Fruit fly (Drosophila melanogaster) whole organism, embryonic: ENCODE results near the gene beat-IIa.

ENCODE experiments used
- Abd-B ChIP-seq: fragments of 200-800 bp; sonication (Bioruptor generic); optimal IDR thresholded peaks from 2 replicates; lab custom pipeline; 2018; ENCODE audit warnings: missing biosample characterization, mild to moderate bottlenecking, missing genetic modification characterization, moderate library complexity
- Blimp-1 ChIP-seq: fragments of 200-800 bp; sonication (Bioruptor generic); optimal IDR thresholded peaks from 3 replicates; lab custom pipeline; 2018; ENCODE audit warnings: missing biosample characterization, missing genetic modification characterization, mild to moderate bottlenecking, moderate library complexity, missing genetic modification reagents
- BtbVII ChIP-seq: fragments of 200-800 bp; sonication (Bioruptor generic); optimal IDR thresholded peaks from 3 replicates; lab custom pipeline; 2017; ENCODE audit warnings: missing biosample characterization, mild to moderate bottlenecking, missing genetic modification characterization
- CG10543 ChIP-seq: fragments of 200-800 bp; sonication (Bioruptor generic); optimal IDR thresholded peaks from 3 replicates; lab custom pipeline; 2017; ENCODE audit warnings: missing biosample characterization, mild to moderate bottlenecking, missing genetic modification characterization, moderate library complexity
- CG10565 ChIP-seq: fragments of 200-800 bp; sonication (Bioruptor generic); optimal IDR thresholded peaks from 3 replicates; lab custom pipeline; 2016; ENCODE audit warnings: missing biosample characterization, mild to moderate bottlenecking, missing genetic modification characterization
- CG11093 ChIP-seq: fragments of 200-800 bp; sonication (Bioruptor generic); IDR thresholded peaks from 3 replicates; pipeline ENCODE4 v1.3.6; 2022; ENCODE audit warnings: missing biosample characterization, missing genetic modification characterization
- CG11247 ChIP-seq: fragments of 200-800 bp; sonication (Bioruptor generic); IDR thresholded peaks from 2 replicates; pipeline ENCODE4 v1.3.6; 2022; ENCODE audit warnings: missing biosample characterization, missing genetic modification characterization
- CG11560 ChIP-seq: fragments of 200-800 bp; sonication (Bioruptor generic); IDR thresholded peaks from 3 replicates; pipeline ENCODE4 v1.3.6; 2022; ENCODE audit warnings: missing biosample characterization, missing genetic modification characterization
- CG11695 ChIP-seq: fragments of 200-800 bp; sonication (Bioruptor generic); IDR thresholded peaks from 3 replicates; pipeline ENCODE4 v1.3.6; 2022; ENCODE audit warnings: missing biosample characterization, missing genetic modification characterization
- CG12104 ChIP-seq: fragments of 200-800 bp; sonication (Bioruptor generic); optimal IDR thresholded peaks from 3 replicates; lab custom pipeline; 2016; ENCODE audit warnings: missing biosample characterization, missing genetic modification characterization
- CG14667 ChIP-seq: fragments of 200-800 bp; sonication (Bioruptor generic); IDR thresholded peaks from 2 replicates; pipeline ENCODE4 v1.3.6; 2022; ENCODE audit warnings: missing biosample characterization, missing genetic modification characterization
- CG2712 ChIP-seq: fragments of 200-800 bp; optimal IDR thresholded peaks from 3 replicates; lab custom pipeline; 2019; ENCODE audit warnings: missing biosample characterization, mild to moderate bottlenecking, missing genetic modification characterization, moderate library complexity
- CG30020 ChIP-seq: fragments of 200-800 bp; optimal IDR thresholded peaks from 2 replicates; lab custom pipeline; 2019; ENCODE audit warnings: missing biosample characterization, mild to moderate bottlenecking, missing genetic modification characterization, moderate library complexity
- CG31224 ChIP-seq: fragments of 200-800 bp; sonication (Bioruptor generic); IDR thresholded peaks from 2 replicates; pipeline ENCODE4 v1.3.6; 2022; ENCODE audit warnings: missing biosample characterization, missing genetic modification characterization
- CG3163 ChIP-seq: fragments of 200-800 bp; sonication (Bioruptor generic); optimal IDR thresholded peaks from 3 replicates; lab custom pipeline; 2016; ENCODE audit warnings: missing biosample characterization, missing genetic modification characterization
- CG3407 ChIP-seq: fragments of 200-800 bp; sonication (Bioruptor generic); optimal IDR thresholded peaks from 2 replicates; lab custom pipeline; 2018; ENCODE audit warnings: missing biosample characterization, mild to moderate bottlenecking, missing genetic modification characterization
- CG43689 ChIP-seq: fragments of 200-800 bp; sonication (Bioruptor generic); IDR thresholded peaks from 2 replicates; pipeline ENCODE4 v1.3.6; 2022; ENCODE audit warnings: missing biosample characterization, missing genetic modification characterization
- CG6654 ChIP-seq: fragments of 200-800 bp; sonication (Bioruptor generic); optimal IDR thresholded peaks from 2 replicates; lab custom pipeline; 2017; ENCODE audit warnings: missing biosample characterization, mild to moderate bottlenecking, missing genetic modification characterization
- CG8924 ChIP-seq: fragments of 200-800 bp; optimal IDR thresholded peaks from 3 replicates; lab custom pipeline; 2019; ENCODE audit warnings: missing biosample characterization, mild to moderate bottlenecking, missing genetic modification characterization, moderate library complexity
- CG9876 ChIP-seq: fragments of 200-800 bp; sonication (Bioruptor generic); optimal IDR thresholded peaks from 2 replicates; lab custom pipeline; 2016; ENCODE audit warnings: missing biosample characterization, missing genetic modification characterization
- Chrac-16 ChIP-seq: fragments of 200-800 bp; sonication (Bioruptor generic); optimal IDR thresholded peaks from 3 replicates; lab custom pipeline; 2016; ENCODE audit warnings: missing biosample characterization, missing genetic modification characterization
- HHEX ChIP-seq: fragments of 200-800 bp; sonication (Bioruptor generic); optimal IDR thresholded peaks from 3 replicates; lab custom pipeline; 2017; ENCODE audit warnings: missing biosample characterization, mild to moderate bottlenecking, missing genetic modification characterization, missing genetic modification reagents
- Hand ChIP-seq: fragments of 200-800 bp; sonication (Bioruptor generic); optimal IDR thresholded peaks from 2 replicates; lab custom pipeline; 2017; ENCODE audit warnings: mild to moderate bottlenecking, missing biosample characterization, missing genetic modification reagents, missing genetic modification characterization
- MESR4 ChIP-seq: fragments of 200-800 bp; sonication (Bioruptor generic); optimal IDR thresholded peaks from 2 replicates; lab custom pipeline; 2018; ENCODE audit warnings: missing biosample characterization, mild to moderate bottlenecking, missing genetic modification characterization, moderate library complexity
- Med ChIP-seq: fragments of 200-800 bp; sonication (Bioruptor generic); peaks from one replicate; lab custom pipeline; 2016; ENCODE audit warnings: missing biosample characterization, missing genetic modification characterization, mild to moderate bottlenecking, inconsistent platforms, moderate library complexity
- NC2β ChIP-seq: fragments of 200-800 bp; sonication (Bioruptor generic); optimal IDR thresholded peaks from 2 replicates; lab custom pipeline; 2016; ENCODE audit warnings: missing biosample characterization, missing genetic modification characterization
- Oli ChIP-seq: fragments of 200-800 bp; sonication (Bioruptor generic); optimal IDR thresholded peaks from 2 replicates; lab custom pipeline; 2018; ENCODE audit warnings: missing biosample characterization, mild to moderate bottlenecking, missing genetic modification characterization, moderate library complexity
- Poxn ChIP-seq: fragments of 200-800 bp; sonication (Bioruptor generic); IDR thresholded peaks from 2 replicates; pipeline ENCODE4 v1.3.6; 2022; ENCODE audit warnings: missing biosample characterization, missing genetic modification characterization
- Side ChIP-seq: fragments of 200-800 bp; sonication (Bioruptor generic); optimal IDR thresholded peaks from 2 replicates; lab custom pipeline; 2016; ENCODE audit warnings: missing biosample characterization, missing genetic modification characterization
- cas ChIP-seq: fragments of 200-800 bp; sonication (Bioruptor generic); IDR thresholded peaks from 2 replicates; pipeline ENCODE4 v1.3.6; 2022; ENCODE audit warnings: missing biosample characterization, missing genetic modification characterization
- crc ChIP-seq: fragments of 200-800 bp; sonication (Bioruptor generic); optimal IDR thresholded peaks from 2 replicates; lab custom pipeline; 2016; ENCODE audit warnings: missing biosample characterization, missing genetic modification characterization
- croc ChIP-seq: fragments of 200-800 bp; sonication (Bioruptor generic); conservative IDR thresholded peaks from 3 replicates; pipeline ENCODE4 v1.3.6; 2022; ENCODE audit warnings: missing biosample characterization, missing genetic modification characterization
- emc ChIP-seq: fragments of 200-800 bp; sonication (Bioruptor generic); optimal IDR thresholded peaks from 2 replicates; lab custom pipeline; 2016; ENCODE audit warnings: missing biosample characterization, missing genetic modification characterization
- ftz-f1 ChIP-seq: fragments of 200-800 bp; sonication (Bioruptor generic); optimal IDR thresholded peaks from 2 replicates; lab custom pipeline; 2016; ENCODE audit warnings: missing biosample characterization, missing genetic modification characterization
- gce ChIP-seq: fragments of 200-800 bp; sonication (Bioruptor generic); IDR thresholded peaks from 3 replicates; pipeline ENCODE4 v1.3.6; 2022; ENCODE audit warnings: missing biosample characterization, missing genetic modification characterization
- gsb ChIP-seq: fragments of 200-800 bp; sonication (Bioruptor generic); IDR thresholded peaks from 2 replicates; pipeline ENCODE4 v1.3.6; 2022; ENCODE audit warnings: missing biosample characterization, missing genetic modification characterization
- h ChIP-seq: fragments of >200 bp; optimal IDR thresholded peaks from 2 replicates; lab custom pipeline; 2017
- her ChIP-seq: fragments of 200-800 bp; sonication (Bioruptor generic); optimal IDR thresholded peaks from 2 replicates; lab custom pipeline; 2016; ENCODE audit warnings: missing biosample characterization, missing genetic modification characterization
- insv ChIP-seq, 2 experiments: fragments of 200-800 bp; sonication (Bioruptor generic); optimal IDR thresholded peaks; 3 replicates each; lab custom pipeline; 2016 to 2018; ENCODE audit warnings: missing biosample characterization in 2 of 2, missing genetic modification characterization in 2 of 2
- kay ChIP-seq: fragments of 200-800 bp; sonication (Bioruptor generic); optimal IDR thresholded peaks from 2 replicates; lab custom pipeline; 2016; ENCODE audit warnings: missing biosample characterization, missing genetic modification characterization
- kni ChIP-seq: fragments of 200-800 bp; sonication (Bioruptor generic); optimal IDR thresholded peaks from 3 replicates; lab custom pipeline; 2017; ENCODE audit warnings: mild to moderate bottlenecking, missing biosample characterization, missing genetic modification reagents, missing genetic modification characterization
- lilli ChIP-seq: fragments of 200-800 bp; sonication (Bioruptor generic); optimal IDR thresholded peaks from 3 replicates; lab custom pipeline; 2016; ENCODE audit warnings: missing biosample characterization, missing genetic modification characterization
- nau ChIP-seq: fragments of 200-800 bp; sonication (Bioruptor generic); optimal IDR thresholded peaks from 3 replicates; lab custom pipeline; 2017; ENCODE audit warnings: missing biosample characterization, mild to moderate bottlenecking, missing genetic modification characterization, missing genetic modification reagents
- nmo ChIP-seq: fragments of 200-800 bp; sonication (Bioruptor generic); optimal IDR thresholded peaks from 2 replicates; lab custom pipeline; 2018; ENCODE audit warnings: missing biosample characterization, mild to moderate bottlenecking, missing genetic modification characterization, moderate library complexity
- org-1 ChIP-seq: fragments of 200-800 bp; sonication (Bioruptor generic); optimal IDR thresholded peaks from 2 replicates; lab custom pipeline; 2017; ENCODE audit warnings: missing biosample characterization, missing genetic modification characterization
- pan ChIP-seq, 4 experiments: fragments of >200 bp in 3 of 4; fragments of 200-800 bp in 1 of 4; sonication (Bioruptor generic) in 1 of 4; optimal IDR thresholded peaks in 3 of 4; IDR thresholded peaks in 1 of 4; 2 replicates each; pipeline versions ENCODE4 v1.3.6 to Lab custom; 2017 to 2022; ENCODE audit warnings: missing biosample characterization in 2 of 4, missing genetic modification characterization in 2 of 4, mixed read lengths in 1 of 4
- row ChIP-seq: fragments of 200-800 bp; sonication (Bioruptor generic); IDR thresholded peaks from 3 replicates; pipeline ENCODE4 v1.3.6; 2022; ENCODE audit warnings: missing biosample characterization, missing genetic modification characterization
- sug ChIP-seq: fragments of 200-800 bp; optimal IDR thresholded peaks from 2 replicates; lab custom pipeline; 2019; ENCODE audit warnings: missing biosample characterization, mild to moderate bottlenecking, missing genetic modification characterization, moderate library complexity
- tna ChIP-seq: fragments of 200-800 bp; sonication (Bioruptor generic); IDR thresholded peaks from 2 replicates; pipeline ENCODE4 v1.3.6; 2022; ENCODE audit warnings: missing biosample characterization, missing genetic modification characterization; ENCODE audit not compliant: partially characterized antibody

Gene beat-IIa

DNA sequence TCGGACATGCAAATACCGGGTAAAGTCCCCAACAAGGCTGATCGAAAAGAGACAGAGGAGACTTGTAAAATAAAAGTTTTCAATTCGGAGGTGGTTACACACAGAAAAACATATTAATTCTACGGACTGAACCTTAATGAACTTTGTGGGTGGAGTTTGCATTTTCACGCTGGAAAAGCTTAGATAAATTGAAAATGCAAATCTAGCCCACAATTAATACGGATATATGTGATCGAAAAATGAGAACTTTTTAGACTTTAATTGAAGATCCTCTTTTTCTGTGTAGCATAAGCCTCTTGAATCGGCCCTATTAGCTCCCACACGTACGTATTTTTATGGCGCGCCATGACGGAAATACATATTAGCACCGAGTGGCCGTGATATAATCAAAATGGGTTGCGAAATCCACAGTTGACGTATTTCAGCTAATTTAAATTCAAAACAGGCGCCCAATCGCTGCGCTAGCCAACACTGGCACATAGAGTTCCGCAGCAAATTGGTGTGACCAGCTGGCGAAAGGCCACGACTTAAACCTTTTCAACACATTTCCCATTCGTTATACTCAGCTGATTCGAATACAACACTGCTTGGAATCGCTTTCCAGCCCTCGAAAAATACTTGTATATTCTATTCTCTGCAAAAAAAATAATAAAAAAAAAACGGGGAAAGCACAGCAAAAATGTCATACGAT is 19.6 kb upstream of the beat-IIa start (continued):
- TF ChIP-seq CG14667 (GFP tag; lab: Robert Waterston, UW), result no peak
- peak; percentile 31 for TF ChIP-seq BtbVII
- TF ChIP-seq CG11247 (GFP tag; lab: Robert Waterston, UW), result peak; percentile 64
- TF ChIP-seq croc, result no peak
- TF ChIP-seq insv (GFP tag; optimal IDR thresholded peaks at IDR 0.05; lab: Kevin White, UChicago), result peak in 1 of 2 experiments; percentile 36
- TF ChIP-seq CG11093 (GFP tag; lab: Robert Waterston, UW), result peak; percentile 46; the same call in 1 of the 3 replicates
- TF ChIP-seq kay (GFP tag; lab: Kevin White, UChicago), result peak; percentile 28
- peak; percentile 31 for TF ChIP-seq CG30020 (tag; lab: Kevin White, UChicago)
- no peak for TF ChIP-seq CG3407 (GFP tag; lab: Kevin White, UChicago)
- TF ChIP-seq Poxn (GFP tag; lab: Robert Waterston, UW), result 0 out of 2 replicates have a peak, but pooled peaks have one; percentile 38
- TF ChIP-seq Blimp-1, result peak; percentile 21
- peak; percentile 65 for TF ChIP-seq Side
- TF ChIP-seq pan (optimal IDR thresholded peaks at IDR 0.05; lab: Kevin White, UChicago), result no peak
- TF ChIP-seq pan (GFP tag; optimal IDR thresholded peaks at IDR 0.05 in 1 of 2, IDR thresholded peaks at IDR 0.05 in 1 of 2), result peak in 1 of 2 experiments; percentile 44
- peak; percentile 31 for TF ChIP-seq NC2β (GFP tag; lab: Kevin White, UChicago)
- peak; percentile 33 for TF ChIP-seq CG8924 (tag; lab: Kevin White, UChicago)
- no peak for TF ChIP-seq cas (GFP tag; lab: Robert Waterston, UW)
- TF ChIP-seq CG11560 (tag; lab: Robert Waterston, UW), result no peak
- peak; percentile 81 for TF ChIP-seq ftz-f1 (GFP tag; lab: Kevin White, UChicago)
- no peak for TF ChIP-seq emc (GFP tag; lab: Kevin White, UChicago)
- TF ChIP-seq gsb (GFP tag; lab: Robert Waterston, UW), result peak; percentile 46; the same call in 1 of the 2 replicates
- peak; percentile 96 for TF ChIP-seq Med (GFP tag; lab: Kevin White, UChicago)
- TF ChIP-seq sug, result peak; percentile 62
- TF ChIP-seq Hand (GFP tag; lab: Kevin White, UChicago), result peak; percentile 17
- peak; percentile 38 for TF ChIP-seq crc (GFP tag; lab: Kevin White, UChicago)
- peak; percentile 71 for TF ChIP-seq MESR4 (GFP tag; lab: Kevin White, UChicago)
- no peak for TF ChIP-seq CG43689
- TF ChIP-seq CG11695, result peak; percentile 53; the same call in 2 of the 3 replicates
- TF ChIP-seq CG9876 (GFP tag; lab: Kevin White, UChicago), result no peak
- peak; percentile 46; the same call in 1 of the 3 replicates for TF ChIP-seq gce (GFP tag; lab: Robert Waterston, UW)
- TF ChIP-seq CG31224 (GFP tag; lab: Robert Waterston, UW), result no peak
- peak; percentile 23 for TF ChIP-seq HHEX (GFP tag; lab: Kevin White, UChicago)
- TF ChIP-seq h, result no peak
- peak; percentile 55 for TF ChIP-seq her (GFP tag; lab: Kevin White, UChicago)
- TF ChIP-seq CG10543, result peak; percentile 44
- peak; percentile 74 for TF ChIP-seq row (GFP tag; lab: Robert Waterston, UW)
- TF ChIP-seq CG3163 (GFP tag; lab: Kevin White, UChicago), result peak; percentile 58
- TF ChIP-seq org-1 (GFP tag; lab: Kevin White, UChicago), result peak; percentile 38
- TF ChIP-seq kni, result no peak
- TF ChIP-seq Chrac-16 (GFP tag; lab: Kevin White, UChicago), result peak; percentile 73
- TF ChIP-seq CG12104 (GFP tag; lab: Kevin White, UChicago), result peak; percentile 37
- peak; percentile 67 for TF ChIP-seq CG2712 (tag; lab: Kevin White, UChicago)
- TF ChIP-seq nau (GFP tag; lab: Kevin White, UChicago), result peak; percentile 17
- no peak for TF ChIP-seq CG10565 (GFP tag; lab: Kevin White, UChicago)
- peak; percentile 35 for TF ChIP-seq nmo
- TF ChIP-seq tna (GFP tag; lab: Robert Waterston, UW), result no peak; the same call in 1 of the 2 replicates
- no peak for TF ChIP-seq Abd-B (GFP tag; lab: Kevin White, UChicago)
- TF ChIP-seq Oli (tag; lab: Kevin White, UChicago), result peak; percentile 53
- peak; percentile 69 for TF ChIP-seq lilli (GFP tag; lab: Kevin White, UChicago)
- no peak for TF ChIP-seq CG6654 (GFP tag; lab: Kevin White, UChicago)
